Fruit fly (Drosophila melanogaster): ENCODE results near the gene CG42711.

Gene CG42711

DNA sequence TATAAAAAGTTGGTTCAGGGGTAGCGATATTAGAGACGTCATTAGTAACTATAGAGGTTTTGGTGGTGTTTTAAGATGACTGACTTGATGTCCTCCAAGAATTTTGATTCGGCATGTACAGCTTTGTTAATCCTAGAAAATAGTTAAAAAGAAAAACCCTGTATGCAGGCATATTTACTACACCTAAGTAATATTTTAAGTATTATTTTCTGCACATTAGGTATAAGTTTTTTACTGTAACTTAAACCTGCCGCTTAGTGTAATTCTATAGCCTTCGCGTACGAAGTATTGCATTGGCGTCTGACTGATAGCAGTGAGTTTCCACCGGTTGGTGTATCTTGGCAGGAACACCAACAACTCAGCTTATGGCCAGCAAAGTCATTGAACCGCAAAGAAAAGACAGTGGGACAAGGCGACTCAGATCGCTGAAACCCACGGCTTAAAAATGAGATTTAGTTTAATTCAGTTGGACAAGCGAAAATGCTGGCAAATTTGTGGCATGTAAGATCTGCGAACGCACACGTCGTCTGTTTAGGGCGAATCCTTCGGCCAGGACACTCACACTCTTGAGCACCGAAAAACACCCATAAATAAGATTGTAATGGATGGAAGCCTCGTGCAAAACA lies 46.4 kb downstream of the CG42711 start:
- TF ChIP-seq psq (GFP tag; optimal IDR thresholded peaks at IDR 0.05) (peak; percentile 3), OdsH (GFP tag; optimal IDR thresholded peaks at IDR 0.05) (no peak), br (GFP tag; optimal IDR thresholded peaks at IDR 0.05) (peak; percentile 4), foxo (GFP tag; optimal IDR thresholded peaks at IDR 0.05) (peak in 1 of 2 experiments; percentile 40), h (GFP tag; optimal IDR thresholded peaks at IDR 0.05) (peak; percentile 4), fru (GFP tag; optimal IDR thresholded peaks at IDR 0.05) (peak; percentile 20)

DNA sequence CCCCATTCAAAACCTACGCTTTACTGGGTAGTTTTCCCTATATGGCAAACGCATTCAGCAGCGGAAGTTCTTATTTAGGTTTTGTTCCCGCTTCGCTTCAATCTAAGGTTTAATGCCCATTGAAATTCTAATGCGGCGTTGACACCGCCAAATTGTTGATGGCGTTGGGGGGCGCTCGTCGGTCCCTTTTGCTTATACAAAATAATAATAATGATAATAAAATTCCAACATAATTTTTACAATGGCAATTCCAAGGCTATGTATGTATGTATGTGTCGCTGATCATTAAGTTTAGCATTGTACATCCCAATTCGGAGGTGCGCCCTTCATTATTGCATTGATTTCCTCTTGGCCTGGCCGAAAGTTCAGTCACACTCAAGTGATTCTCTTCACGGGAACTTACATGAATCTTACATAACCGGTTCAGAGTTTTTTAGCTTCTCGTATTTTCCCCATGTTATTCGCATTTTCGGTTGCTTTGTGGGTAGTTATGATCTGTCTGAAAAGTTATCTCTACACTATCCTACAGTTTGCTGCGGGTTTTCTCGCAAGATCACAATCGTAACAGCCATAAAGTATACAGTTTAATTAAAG lies 47.0 kb downstream of the CG42711 start:
- TF ChIP-seq Rel (GFP tag; optimal IDR thresholded peaks at IDR 0.05) (no peak), Rel (tag; optimal IDR thresholded peaks at IDR 0.05) (no peak)

DNA sequence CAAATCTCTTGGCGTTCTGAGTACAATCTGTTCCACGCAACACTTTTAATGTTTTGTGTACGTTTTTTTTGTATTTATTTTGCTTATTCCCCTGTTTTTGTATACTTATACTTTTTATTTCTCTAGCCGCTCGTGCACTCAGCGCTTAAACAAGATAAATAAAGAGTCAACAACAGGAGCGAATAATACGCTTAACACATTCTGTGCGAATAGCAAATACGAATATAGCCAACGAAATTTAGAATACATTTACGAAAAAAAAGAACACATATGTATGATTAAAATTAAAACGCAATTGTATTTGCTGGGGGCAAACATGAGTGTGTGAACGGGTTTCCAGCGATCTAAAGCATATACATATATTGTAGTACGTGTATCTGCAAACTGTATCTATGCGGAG lies 49.2 kb downstream of the CG42711 start:
- no peak for TF ChIP-seq usp (GFP tag; optimal IDR thresholded peaks at IDR 0.05)
- TF ChIP-seq dsf (GFP tag; optimal IDR thresholded peaks at IDR 0.05; ENCODE audit: borderline replicate concordance), result peak; percentile 22
- TF ChIP-seq ey (GFP tag; optimal IDR thresholded peaks at IDR 0.05), result peak; percentile 4
- TF ChIP-seq GATAd (GFP tag; optimal IDR thresholded peaks at IDR 0.05), result peak; percentile 10
- no peak for TF ChIP-seq pan (optimal IDR thresholded peaks at IDR 0.05)
- TF ChIP-seq dmrt93B (GFP tag; optimal IDR thresholded peaks at IDR 0.05), result peak; percentile 26
- TF ChIP-seq br (GFP tag; optimal IDR thresholded peaks at IDR 0.05), result peak; percentile 29
- TF ChIP-seq fru (GFP tag; optimal IDR thresholded peaks at IDR 0.05), result no peak
- peak; percentile 54 for TF ChIP-seq tai (GFP tag; optimal IDR thresholded peaks at IDR 0.05)
- peak; percentile 29 for TF ChIP-seq Sp1 (GFP tag; optimal IDR thresholded peaks at IDR 0.05)
- TF ChIP-seq Dfd (GFP tag; optimal IDR thresholded peaks at IDR 0.05), result no peak
- TF ChIP-seq sage (GFP tag; optimal IDR thresholded peaks at IDR 0.05), result no peak
- TF ChIP-seq h (GFP tag; optimal IDR thresholded peaks at IDR 0.05), result peak; percentile 78
- no peak for TF ChIP-seq Rel (GFP tag; optimal IDR thresholded peaks at IDR 0.05)
- no peak for TF ChIP-seq Rel (tag; optimal IDR thresholded peaks at IDR 0.05)
- peak; percentile 10 for TF ChIP-seq HLH106 (tag; optimal IDR thresholded peaks at IDR 0.05)
- no peak for TF ChIP-seq N (GFP tag; optimal IDR thresholded peaks at IDR 0.05)
- TF ChIP-seq Hr83 (GFP tag; optimal IDR thresholded peaks at IDR 0.05; ENCODE audit: poor library complexity, severe bottlenecking), result peak; percentile 79
- TF ChIP-seq OdsH (GFP tag; optimal IDR thresholded peaks at IDR 0.05), result peak; percentile 56
- peak; percentile 44 for TF ChIP-seq CG32264 (GFP tag; optimal IDR thresholded peaks at IDR 0.05)
- TF ChIP-seq woc (GFP tag; optimal IDR thresholded peaks at IDR 0.05), result no peak
- no peak for TF ChIP-seq foxo (GFP tag; optimal IDR thresholded peaks at IDR 0.05)
- no peak for TF ChIP-seq Dif (GFP tag; optimal IDR thresholded peaks at IDR 0.05; ENCODE audit: partially characterized antibody)
- TF ChIP-seq jim (GFP tag; optimal IDR thresholded peaks at IDR 0.05), result no peak
- peak; percentile 22 for TF ChIP-seq CG9705 (GFP tag; optimal IDR thresholded peaks at IDR 0.05)
- peak; percentile 26 for TF ChIP-seq psq (GFP tag; optimal IDR thresholded peaks at IDR 0.05)
- no peak for TF ChIP-seq dl (GFP tag; optimal IDR thresholded peaks at IDR 0.05; ENCODE audit: insufficient read depth in 1 of 2, partially characterized antibody in 2 of 2)
- no peak for TF ChIP-seq CrebA (GFP tag; optimal IDR thresholded peaks at IDR 0.05; ENCODE audit: borderline replicate concordance)
- no peak for TF ChIP-seq Mio (GFP tag; optimal IDR thresholded peaks at IDR 0.05)
- peak; percentile 76 for TF ChIP-seq Hnf4 (GFP tag; optimal IDR thresholded peaks at IDR 0.05)
- TF ChIP-seq Abd-B (GFP tag; optimal IDR thresholded peaks at IDR 0.05), result no peak
- TF ChIP-seq sv (GFP tag; optimal IDR thresholded peaks at IDR 0.05), result no peak
- TF ChIP-seq Jra (GFP tag; optimal IDR thresholded peaks at IDR 0.05), result peak; percentile 48
- no peak for TF ChIP-seq Vsx2 (GFP tag; optimal IDR thresholded peaks at IDR 0.05; ENCODE audit: partially characterized antibody)
- no peak for TF ChIP-seq lola (GFP tag; optimal IDR thresholded peaks at IDR 0.05)
- TF ChIP-seq Myc (optimal IDR thresholded peaks at IDR 0.05), result no peak
- TF ChIP-seq Hr78 (GFP tag; optimal IDR thresholded peaks at IDR 0.05), result no peak
- peak; percentile 80 for TF ChIP-seq rgr (GFP tag; optimal IDR thresholded peaks at IDR 0.05)
- TF ChIP-seq brk (GFP tag; optimal IDR thresholded peaks at IDR 0.05), result peak; percentile 48

All from whole organism, wandering third instar larva.